Fruit fly (Drosophila melanogaster) whole organism, adult: ENCODE data around the gene Mct1.

ENCODE experiments used
- CG1620 ChIP-seq: fragments of 200-800 bp; sonication (Bioruptor generic); optimal IDR thresholded peaks from 2 replicates; lab custom pipeline; 2016; ENCODE audit warnings: missing biosample characterization, missing genetic modification characterization
- CG5204 ChIP-seq: fragments of 200-800 bp; sonication (Bioruptor generic); optimal IDR thresholded peaks from 2 replicates; lab custom pipeline; 2016; ENCODE audit warnings: missing biosample characterization, missing genetic modification characterization
- Clk ChIP-seq: fragments of 200-800 bp; sonication (Bioruptor generic); optimal IDR thresholded peaks from 2 replicates; lab custom pipeline; 2017; ENCODE audit warnings: missing biosample characterization, missing genetic modification characterization
- Crg-1 ChIP-seq: fragments of 200-800 bp; sonication (Bioruptor generic); optimal IDR thresholded peaks from 2 replicates; lab custom pipeline; 2016; ENCODE audit warnings: missing biosample characterization, missing genetic modification characterization
- bab1 ChIP-seq: fragments of 200-800 bp; sonication (Bioruptor generic); optimal IDR thresholded peaks from 3 replicates; lab custom pipeline; 2019; ENCODE audit warnings: missing biosample characterization, mild to moderate bottlenecking, missing genetic modification characterization, moderate library complexity
- pad ChIP-seq: fragments of 200-800 bp; sonication (Bioruptor generic); optimal IDR thresholded peaks from 3 replicates; lab custom pipeline; 2017; ENCODE audit warnings: missing biosample characterization, missing genetic modification characterization, mild to moderate bottlenecking, moderate library complexity, missing genetic modification reagents
- tj ChIP-seq: fragments of 200-800 bp; sonication (Bioruptor generic); optimal IDR thresholded peaks from 3 replicates; lab custom pipeline; 2017; ENCODE audit warnings: missing biosample characterization, mild to moderate bottlenecking, missing genetic modification characterization, moderate library complexity

- TF ChIP-seq CG1620 (GFP tag; lab: Kevin White, UChicago) (no peak), Clk (GFP tag; lab: Kevin White, UChicago) (no peak), bab1 (GFP tag; lab: Kevin White, UChicago) (no peak), Crg-1 (GFP tag; lab: Kevin White, UChicago) (no peak), tj (no peak), CG5204 (no peak), pad (GFP tag; lab: Kevin White, UChicago) (no peak)
Measured at dm6 chrX:2193158-2193557, 4.2 kb downstream of the Mct1 start.
